Fruit fly (Drosophila melanogaster) whole organism, embryonic: ENCODE measurements around the gene CG11562.
A peak's percentile ranks its signal among the peaks of the same experiment; 100 is the strongest.

ENCODE experiments used
- Abd-B ChIP-seq: fragments of 200-800 bp; sonication (Bioruptor generic); optimal IDR thresholded peaks from 2 replicates; lab custom pipeline; 2018; ENCODE audit warnings: missing biosample characterization, mild to moderate bottlenecking, missing genetic modification characterization, moderate library complexity
- CG10321 ChIP-seq: fragments of 200-800 bp; sonication (Bioruptor generic); IDR thresholded peaks from 2 replicates; pipeline ENCODE4 v1.3.6; 2022; ENCODE audit warnings: missing biosample characterization, missing genetic modification characterization
- CG11398 ChIP-seq: fragments of 200-800 bp; sonication (Bioruptor generic); optimal IDR thresholded peaks from 2 replicates; lab custom pipeline; 2016; ENCODE audit warnings: missing biosample characterization, missing genetic modification characterization
- CG11504 ChIP-seq: fragments of 200-800 bp; sonication (Bioruptor generic); optimal IDR thresholded peaks from 3 replicates; lab custom pipeline; 2019; ENCODE audit warnings: missing biosample characterization, mild to moderate bottlenecking, missing genetic modification characterization, moderate library complexity
- CG13424 ChIP-seq: fragments of 200-800 bp; sonication (Bioruptor generic); optimal IDR thresholded peaks from 2 replicates; lab custom pipeline; 2019; ENCODE audit warnings: missing biosample characterization, mild to moderate bottlenecking, missing genetic modification characterization, moderate library complexity
- CG13775 ChIP-seq: fragments of 200-800 bp; sonication (Bioruptor generic); optimal IDR thresholded peaks from 3 replicates; lab custom pipeline; 2017; ENCODE audit warnings: missing biosample characterization, mild to moderate bottlenecking, missing genetic modification characterization
- CG13894 ChIP-seq: fragments of 200-800 bp; sonication (Bioruptor generic); optimal IDR thresholded peaks from 3 replicates; lab custom pipeline; 2018; ENCODE audit warnings: missing biosample characterization, mild to moderate bottlenecking, missing genetic modification characterization, moderate library complexity
- CG16779 ChIP-seq: fragments of 200-800 bp; sonication (Bioruptor generic); IDR thresholded peaks from 2 replicates; pipeline ENCODE4 v1.3.6; 2022; ENCODE audit warnings: missing biosample characterization, missing genetic modification characterization
- CG1792 ChIP-seq: fragments of 200-800 bp; sonication (Bioruptor generic); optimal IDR thresholded peaks from 2 replicates; lab custom pipeline; 2016; ENCODE audit warnings: missing biosample characterization, missing genetic modification characterization
- CG31224 ChIP-seq: fragments of 200-800 bp; sonication (Bioruptor generic); IDR thresholded peaks from 2 replicates; pipeline ENCODE4 v1.3.6; 2022; ENCODE audit warnings: missing biosample characterization, missing genetic modification characterization
- CG3163 ChIP-seq: fragments of 200-800 bp; sonication (Bioruptor generic); optimal IDR thresholded peaks from 3 replicates; lab custom pipeline; 2016; ENCODE audit warnings: missing biosample characterization, missing genetic modification characterization
- CG32772 ChIP-seq: fragments of 200-800 bp; sonication (Bioruptor generic); IDR thresholded peaks from 2 replicates; pipeline ENCODE4 v1.3.6; 2022; ENCODE audit warnings: missing biosample characterization, missing genetic modification characterization
- CG34376 ChIP-seq: fragments of 200-800 bp; sonication (Bioruptor generic); optimal IDR thresholded peaks from 2 replicates; lab custom pipeline; 2018; ENCODE audit warnings: missing biosample characterization, mild to moderate bottlenecking, missing genetic modification characterization
- CG3838 ChIP-seq: fragments of 200-800 bp; sonication (Bioruptor generic); optimal IDR thresholded peaks from 3 replicates; lab custom pipeline; 2016; ENCODE audit warnings: missing biosample characterization, missing genetic modification characterization
- CG42726 ChIP-seq: fragments of 200-800 bp; sonication (Bioruptor generic); IDR thresholded peaks from 2 replicates; pipeline ENCODE4 v1.3.6; 2022; ENCODE audit warnings: missing biosample characterization, missing genetic modification characterization; ENCODE audit not compliant: partially characterized antibody
- CG43689 ChIP-seq: fragments of 200-800 bp; sonication (Bioruptor generic); IDR thresholded peaks from 2 replicates; pipeline ENCODE4 v1.3.6; 2022; ENCODE audit warnings: missing biosample characterization, missing genetic modification characterization
- CG7786 ChIP-seq: fragments of 200-800 bp; sonication (Bioruptor generic); optimal IDR thresholded peaks from 2 replicates; lab custom pipeline; 2016; ENCODE audit warnings: missing biosample characterization, missing genetic modification characterization
- CG7963 ChIP-seq: fragments of 200-800 bp; sonication (Bioruptor generic); IDR thresholded peaks from 3 replicates; pipeline ENCODE4 v1.3.6; 2022; ENCODE audit warnings: missing biosample characterization, missing genetic modification characterization; ENCODE audit not compliant: partially characterized antibody
- CG9817 ChIP-seq: fragments of 200-800 bp; sonication (Bioruptor generic); optimal IDR thresholded peaks from 2 replicates; lab custom pipeline; 2018; ENCODE audit warnings: missing biosample characterization, mild to moderate bottlenecking, missing genetic modification characterization, moderate library complexity
- Dek ChIP-seq: fragments of 200-800 bp; sonication (Bioruptor generic); optimal IDR thresholded peaks from 3 replicates; lab custom pipeline; 2019; ENCODE audit warnings: missing biosample characterization, mild to moderate bottlenecking, missing genetic modification characterization, moderate library complexity
- Dip2 ChIP-seq: fragments of 200-800 bp; sonication (Bioruptor generic); IDR thresholded peaks from 2 replicates; pipeline ENCODE4 v1.3.6; 2022; ENCODE audit warnings: missing biosample characterization, missing genetic modification characterization
- Dref ChIP-seq: fragments of 200-800 bp; sonication (Bioruptor generic); IDR thresholded peaks from 2 replicates; pipeline ENCODE4 v1.3.6; 2022; ENCODE audit warnings: missing biosample characterization, missing genetic modification characterization
- HHEX ChIP-seq: fragments of 200-800 bp; sonication (Bioruptor generic); optimal IDR thresholded peaks from 3 replicates; lab custom pipeline; 2017; ENCODE audit warnings: missing biosample characterization, mild to moderate bottlenecking, missing genetic modification characterization, missing genetic modification reagents
- Hmr ChIP-seq: fragments of 200-800 bp; sonication (Bioruptor generic); optimal IDR thresholded peaks from 3 replicates; lab custom pipeline; 2017; ENCODE audit warnings: mild to moderate bottlenecking, missing biosample characterization, missing genetic modification reagents, missing genetic modification characterization
- Kr ChIP-seq: fragments of 200-800 bp; sonication (Bioruptor generic); optimal IDR thresholded peaks from 2 replicates; lab custom pipeline; 2017; ENCODE audit warnings: missing biosample characterization, mild to moderate bottlenecking, missing genetic modification characterization
- NC2α ChIP-seq: fragments of 200-800 bp; sonication (Bioruptor generic); optimal IDR thresholded peaks from 2 replicates; lab custom pipeline; 2016; ENCODE audit warnings: missing biosample characterization, missing genetic modification characterization
- NK7.1 ChIP-seq: fragments of 200-800 bp; sonication (Bioruptor generic); optimal IDR thresholded peaks from 3 replicates; lab custom pipeline; 2016; ENCODE audit warnings: missing biosample characterization, missing genetic modification characterization
- Ptx1 ChIP-seq: fragments of 200-800 bp; sonication (Bioruptor generic); IDR thresholded peaks from 2 replicates; pipeline ENCODE4 v1.3.6; 2022; ENCODE audit warnings: missing biosample characterization, missing genetic modification characterization
- Spps ChIP-seq: fragments of 200-800 bp; sonication (Bioruptor generic); optimal IDR thresholded peaks from 2 replicates; lab custom pipeline; 2018; ENCODE audit warnings: missing biosample characterization, mild to moderate bottlenecking, missing genetic modification characterization
- cad ChIP-seq: fragments of >200 bp; optimal IDR thresholded peaks from 2 replicates; lab custom pipeline; 2017; ENCODE audit warnings: missing biosample characterization, missing genetic modification characterization
- cas ChIP-seq: fragments of 200-800 bp; sonication (Bioruptor generic); IDR thresholded peaks from 2 replicates; pipeline ENCODE4 v1.3.6; 2022; ENCODE audit warnings: missing biosample characterization, missing genetic modification characterization
- cato ChIP-seq: fragments of 200-800 bp; sonication (Bioruptor generic); optimal IDR thresholded peaks from 2 replicates; lab custom pipeline; 2016; ENCODE audit warnings: missing biosample characterization, missing genetic modification characterization, borderline replicate concordance
- chm ChIP-seq: fragments of 200-800 bp; sonication (Bioruptor generic); IDR thresholded peaks from 2 replicates; pipeline ENCODE4 v1.3.6; 2022; ENCODE audit warnings: missing biosample characterization, missing genetic modification characterization
- esg ChIP-seq: fragments of 200-800 bp; sonication (Bioruptor generic); conservative IDR thresholded peaks from 2 replicates; pipeline ENCODE4 v1.3.6; 2022; ENCODE audit warnings: missing biosample characterization, missing genetic modification characterization
- eyg ChIP-seq: fragments of 200-800 bp; sonication (Bioruptor generic); optimal IDR thresholded peaks from 3 replicates; lab custom pipeline; 2016; ENCODE audit warnings: missing biosample characterization, missing genetic modification characterization
- fd102C ChIP-seq: fragments of 200-800 bp; sonication (Bioruptor generic); optimal IDR thresholded peaks from 2 replicates; lab custom pipeline; 2018; ENCODE audit warnings: missing biosample characterization, mild to moderate bottlenecking, missing genetic modification characterization, moderate library complexity
- ftz-f1 ChIP-seq: fragments of 200-800 bp; sonication (Bioruptor generic); optimal IDR thresholded peaks from 2 replicates; lab custom pipeline; 2016; ENCODE audit warnings: missing biosample characterization, missing genetic modification characterization
- gcm2 ChIP-seq: fragments of 200-800 bp; sonication (Bioruptor generic); optimal IDR thresholded peaks from 2 replicates; lab custom pipeline; 2016; ENCODE audit warnings: missing biosample characterization, missing genetic modification characterization
- kay ChIP-seq: fragments of 200-800 bp; sonication (Bioruptor generic); optimal IDR thresholded peaks from 2 replicates; lab custom pipeline; 2016; ENCODE audit warnings: missing biosample characterization, missing genetic modification characterization
- klu ChIP-seq: fragments of 200-800 bp; sonication (Bioruptor generic); IDR thresholded peaks from 2 replicates; pipeline ENCODE4 v1.3.6; 2022; ENCODE audit warnings: missing biosample characterization, missing genetic modification characterization
- luna ChIP-seq: fragments of 200-800 bp; sonication (Bioruptor generic); optimal IDR thresholded peaks from 2 replicates; lab custom pipeline; 2016; ENCODE audit warnings: missing biosample characterization, missing genetic modification characterization
- pita ChIP-seq: fragments of 200-800 bp; sonication (Bioruptor generic); optimal IDR thresholded peaks from 2 replicates; lab custom pipeline; 2017; ENCODE audit warnings: missing biosample characterization, mild to moderate bottlenecking, missing genetic modification characterization
- salm ChIP-seq: fragments of 200-800 bp; sonication (Bioruptor generic); optimal IDR thresholded peaks from 2 replicates; lab custom pipeline; 2018; ENCODE audit warnings: missing biosample characterization, mild to moderate bottlenecking, missing genetic modification characterization
- slp2 ChIP-seq: fragments of 200-800 bp; sonication (Bioruptor generic); optimal IDR thresholded peaks from 2 replicates; lab custom pipeline; 2016; ENCODE audit warnings: missing biosample characterization, missing genetic modification characterization
- sqz ChIP-seq: fragments of 200-800 bp; sonication (Bioruptor generic); optimal IDR thresholded peaks from 3 replicates; lab custom pipeline; 2018; ENCODE audit warnings: missing biosample characterization, mild to moderate bottlenecking, missing genetic modification characterization
- sr ChIP-seq: fragments of 200-800 bp; sonication (Bioruptor generic); IDR thresholded peaks from 3 replicates; pipeline ENCODE4 v1.3.6; 2022; ENCODE audit warnings: missing biosample characterization, missing genetic modification characterization
- tio ChIP-seq: fragments of 200-800 bp; sonication (Bioruptor generic); optimal IDR thresholded peaks from 2 replicates; lab custom pipeline; 2017; ENCODE audit warnings: missing biosample characterization, missing genetic modification characterization, inconsistent platforms
- trem ChIP-seq: fragments of 200-800 bp; optimal IDR thresholded peaks from 3 replicates; lab custom pipeline; 2019; ENCODE audit warnings: missing biosample characterization, mild to moderate bottlenecking, missing genetic modification characterization, moderate library complexity
- ttk ChIP-seq: fragments of 200-800 bp; sonication (Bioruptor generic); IDR thresholded peaks from 2 replicates; pipeline ENCODE4 v2.1.2; 2022; ENCODE audit warnings: missing biosample characterization, missing genetic modification characterization
- zf30C ChIP-seq: fragments of 200-800 bp; sonication (Bioruptor generic); optimal IDR thresholded peaks from 3 replicates; lab custom pipeline; 2018; ENCODE audit warnings: missing biosample characterization, mild to moderate bottlenecking, missing genetic modification characterization

The CG11562 gene

DNA sequence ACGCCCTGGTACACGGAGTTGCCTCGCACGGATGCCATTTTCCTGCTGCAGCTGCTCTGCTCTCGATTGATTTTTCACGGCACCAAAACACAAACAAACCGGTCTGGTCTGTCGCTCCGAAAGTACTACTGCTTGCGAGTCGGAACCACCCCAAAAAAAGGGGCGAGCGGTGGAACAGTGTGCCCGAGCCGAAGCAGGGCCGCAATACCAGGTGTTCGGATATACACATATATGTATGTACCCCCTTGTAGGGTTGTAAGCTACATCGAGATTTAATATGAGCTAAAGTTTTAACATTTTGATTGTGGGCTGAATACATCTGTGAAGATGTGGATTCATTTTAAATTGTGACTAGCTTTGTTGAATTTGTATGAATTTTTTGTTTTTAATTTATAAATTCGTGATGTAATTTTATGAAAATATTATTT is 6.6 kb upstream of the CG11562 start (continued):
- TF ChIP-seq klu (GFP tag; lab: Robert Waterston, UW) = no peak
- no peak for TF ChIP-seq fd102C (GFP tag; lab: Kevin White, UChicago)
- no peak for TF ChIP-seq Abd-B (GFP tag; lab: Kevin White, UChicago)
- peak; percentile 5 for TF ChIP-seq NC2α

DNA sequence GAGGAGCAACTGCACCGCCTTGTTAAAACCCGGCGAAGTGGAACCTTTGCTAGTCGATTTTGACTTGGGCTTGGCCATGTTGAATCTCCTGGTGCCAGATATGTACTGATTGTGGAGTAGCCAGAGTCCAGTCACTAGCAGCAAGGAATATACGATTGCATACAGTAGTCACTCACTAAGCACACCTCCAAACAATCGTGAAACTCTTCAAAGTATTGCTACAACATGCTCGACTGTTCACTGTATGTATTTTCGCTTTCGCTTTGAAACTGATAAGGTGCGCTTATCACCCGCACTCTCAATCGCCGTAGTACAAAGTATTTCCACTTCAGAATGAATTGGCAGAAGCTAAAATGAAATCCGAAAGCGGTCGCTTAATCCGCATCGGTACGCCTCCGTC is 5.8 kb upstream of the CG11562 start:
- TF ChIP-seq CG13424 (tag; lab: Kevin White, UChicago) (peak; percentile 57), CG13775 (GFP tag; lab: Kevin White, UChicago) (no peak), Spps (tag; lab: Kevin White, UChicago) (no peak), tio (GFP tag; lab: Kevin White, UChicago) (no peak), Hmr (peak; percentile 85), ttk (GFP tag; lab: Robert Waterston, UW) (peak; percentile 49; the same call in 1 of the 2 replicates), Dip2 (GFP tag; lab: Robert Waterston, UW) (no peak), eyg (GFP tag; lab: Kevin White, UChicago) (no peak), slp2 (GFP tag; lab: Kevin White, UChicago) (peak; percentile 4), CG11504 (peak; percentile 56), CG3163 (GFP tag; lab: Kevin White, UChicago) (peak; percentile 31), CG31224 (0 out of 2 replicates have a peak, but pooled peaks have one; percentile 44), Kr (GFP tag; lab: Kevin White, UChicago) (no peak), CG1792 (GFP tag; lab: Kevin White, UChicago) (no peak), Ptx1 (GFP tag; lab: Robert Waterston, UW) (peak; percentile 69), salm (tag; lab: Kevin White, UChicago) (no peak), CG3838 (GFP tag; lab: Kevin White, UChicago) (no peak), trem (tag; lab: Kevin White, UChicago) (no peak), CG9817 (tag; lab: Kevin White, UChicago) (peak; percentile 56), chm (GFP tag; lab: Robert Waterston, UW) (peak; percentile 86), CG34376 (peak; percentile 69), pita (no peak), ftz-f1 (GFP tag; lab: Kevin White, UChicago) (no peak), CG16779 (GFP tag; lab: Robert Waterston, UW) (peak; percentile 55; the same call in 1 of the 2 replicates), sr (GFP tag; lab: Robert Waterston, UW) (peak; percentile 30; the same call in 1 of the 3 replicates), CG32772 (GFP tag; lab: Robert Waterston, UW) (peak; percentile 24; the same call in 1 of the 2 replicates), Dref (peak; percentile 37), CG43689 (GFP tag; lab: Robert Waterston, UW) (no peak), CG11398 (GFP tag; lab: Kevin White, UChicago) (peak; percentile 44), zf30C (GFP tag; lab: Kevin White, UChicago) (no peak), CG42726 (GFP tag; lab: Robert Waterston, UW) (no peak), Dek (tag; lab: Kevin White, UChicago) (peak; percentile 63), gcm2 (GFP tag; lab: Kevin White, UChicago) (peak; percentile 53), CG10321 (GFP tag; lab: Robert Waterston, UW) (peak; percentile 38; the same call in 1 of the 2 replicates), cato (no peak), CG7963 (no peak), cas (GFP tag; lab: Robert Waterston, UW) (peak; percentile 58; the same call in 1 of the 2 replicates), luna (no peak), cad (GFP tag; lab: Kevin White, UChicago) (no peak), CG7786 (GFP tag; lab: Kevin White, UChicago) (peak; percentile 78), HHEX (GFP tag; lab: Kevin White, UChicago) (peak; percentile 47), NK7.1 (no peak), CG13894 (tag; lab: Kevin White, UChicago) (peak; percentile 65), esg (GFP tag; lab: Robert Waterston, UW) (peak; percentile 39; the same call in 1 of the 2 replicates), sqz (GFP tag; lab: Kevin White, UChicago) (no peak), kay (peak; percentile 25)
